Worm (Caenorhabditis elegans) whole organism, L2 larva: ENCODE measurements around the gene srx-19.

Experiments used
- C34F6.9 ChIP-seq: fragments of 150-350 bp; optimal IDR thresholded peaks from 2 replicates; lab custom pipeline; 2014; ENCODE audit warnings: missing biosample characterization, missing genetic modification characterization
- F13H6.1 ChIP-seq: sonication (generic microtip); optimal IDR thresholded peaks from 2 replicates; lab custom pipeline; 2016; ENCODE audit warnings: missing genetic modification characterization, missing compliant biosample characterization
- R02D3.7 ChIP-seq: fragments of 150-350 bp; optimal IDR thresholded peaks from 2 replicates; lab custom pipeline; 2014; ENCODE audit warnings: missing biosample characterization, missing genetic modification characterization
- Y55F3AM.14 ChIP-seq: fragments of 200-800 bp; sonication (Bioruptor generic); optimal IDR thresholded peaks from 2 replicates; lab custom pipeline; 2018; ENCODE audit warnings: mild to moderate bottlenecking, missing genetic modification characterization, missing compliant biosample characterization
- ZK546.5 ChIP-seq: sonication (generic microtip); optimal IDR thresholded peaks from 2 replicates; lab custom pipeline; 2017; ENCODE audit warnings: missing biosample characterization, missing genetic modification characterization
- alr-1 ChIP-seq: fragments of 150-350 bp; optimal IDR thresholded peaks from 2 replicates; lab custom pipeline; 2014; ENCODE audit warnings: missing biosample characterization, missing genetic modification characterization
- aly-2 ChIP-seq: fragments of 150-350 bp; optimal IDR thresholded peaks from 2 replicates; lab custom pipeline; 2014; ENCODE audit warnings: missing biosample characterization, missing genetic modification characterization
- ama-1 ChIP-seq: fragments of 150-350 bp; optimal IDR thresholded peaks from 2 replicates; lab custom pipeline; 2018; ENCODE audit warnings: inconsistent platforms
- blmp-1 ChIP-seq: sonication (generic microtip); optimal IDR thresholded peaks from 2 replicates; lab custom pipeline; 2017; ENCODE audit warnings: missing genetic modification characterization, mild to moderate bottlenecking, missing compliant biosample characterization, antibody characterized with exemption, moderate library complexity; ENCODE audit not compliant: insufficient read depth
- ceh-82 ChIP-seq: fragments of 150-350 bp; optimal IDR thresholded peaks from 2 replicates; lab custom pipeline; 2014; ENCODE audit warnings: missing biosample characterization, missing genetic modification characterization
- crh-2 ChIP-seq: sonication (generic microtip); optimal IDR thresholded peaks from 2 replicates; lab custom pipeline; 2017; ENCODE audit warnings: missing biosample characterization, missing genetic modification characterization
- dmd-4 ChIP-seq: sonication (generic microtip); optimal IDR thresholded peaks from 2 replicates; lab custom pipeline; 2017; ENCODE audit warnings: missing biosample characterization, missing genetic modification characterization
- elt-3 ChIP-seq: sonication (generic microtip); optimal IDR thresholded peaks from 2 replicates; lab custom pipeline; 2017; ENCODE audit warnings: missing biosample characterization, missing genetic modification characterization
- fos-1 ChIP-seq: fragments of 150-350 bp; optimal IDR thresholded peaks from 2 replicates; lab custom pipeline; 2014; ENCODE audit warnings: missing biosample characterization, missing genetic modification characterization
- gmeb-1 ChIP-seq: fragments of 150-350 bp; optimal IDR thresholded peaks from 2 replicates; lab custom pipeline; 2014; ENCODE audit warnings: missing biosample characterization, missing genetic modification characterization
- lin-13 ChIP-seq: fragments of 150-350 bp; optimal IDR thresholded peaks from 2 replicates; lab custom pipeline; 2014; ENCODE audit warnings: missing biosample characterization, missing genetic modification reagents, missing genetic modification characterization
- lin-39 ChIP-seq: fragments of 150-350 bp; optimal IDR thresholded peaks from 2 replicates; lab custom pipeline; 2014; ENCODE audit warnings: missing biosample characterization, missing genetic modification reagents, missing genetic modification characterization
- mab-5 ChIP-seq: fragments of 150-350 bp; optimal IDR thresholded peaks from 2 replicates; lab custom pipeline; 2014; ENCODE audit warnings: missing biosample characterization, missing genetic modification characterization
- mbf-1 ChIP-seq: sonication (generic microtip); optimal IDR thresholded peaks from 2 replicates; lab custom pipeline; 2017; ENCODE audit warnings: missing biosample characterization, missing genetic modification characterization
- mdl-1 ChIP-seq, 2 experiments: fragments of 150-350 bp in 1 of 2; sonication (generic microtip) in 1 of 2; optimal IDR thresholded peaks; 2 replicates each; lab custom pipeline; 2017; ENCODE audit warnings: missing biosample characterization in 2 of 2, missing genetic modification characterization in 2 of 2
- nhr-11 ChIP-seq: fragments of 150-350 bp; optimal IDR thresholded peaks from 2 replicates; lab custom pipeline; 2014; ENCODE audit warnings: missing biosample characterization, missing genetic modification characterization
- nhr-12 ChIP-seq: fragments of 150-350 bp; optimal IDR thresholded peaks from 2 replicates; lab custom pipeline; 2014; ENCODE audit warnings: missing biosample characterization, missing genetic modification characterization
- nhr-129 ChIP-seq: fragments of 150-350 bp; optimal IDR thresholded peaks from 2 replicates; lab custom pipeline; 2014; ENCODE audit warnings: missing biosample characterization, missing genetic modification characterization
- nhr-23 ChIP-seq: fragments of 150-350 bp; optimal IDR thresholded peaks from 2 replicates; lab custom pipeline; 2014; ENCODE audit warnings: missing biosample characterization, missing genetic modification reagents, missing genetic modification characterization
- nhr-237 ChIP-seq: fragments of 150-350 bp; optimal IDR thresholded peaks from 2 replicates; lab custom pipeline; 2014; ENCODE audit warnings: missing biosample characterization, missing genetic modification characterization
- nhr-25 ChIP-seq: fragments of 150-350 bp; sonication (generic microtip); optimal IDR thresholded peaks from 3 replicates; lab custom pipeline; 2014; ENCODE audit warnings: missing biosample characterization, missing genetic modification characterization
- nhr-6 ChIP-seq: fragments of 150-350 bp; optimal IDR thresholded peaks from 2 replicates; lab custom pipeline; 2014; ENCODE audit warnings: missing biosample characterization, missing genetic modification characterization
- nhr-77 ChIP-seq: fragments of 150-350 bp; optimal IDR thresholded peaks from 2 replicates; lab custom pipeline; 2014; ENCODE audit warnings: missing biosample characterization, missing genetic modification characterization
- sem-4 ChIP-seq: fragments of 150-350 bp; optimal IDR thresholded peaks from 2 replicates; lab custom pipeline; 2014; ENCODE audit warnings: missing biosample characterization, missing genetic modification reagents, missing genetic modification characterization
- sma-3 ChIP-seq: sonication (generic microtip); optimal IDR thresholded peaks from 2 replicates; lab custom pipeline; 2016; ENCODE audit warnings: missing genetic modification reagents, missing genetic modification characterization, missing compliant biosample characterization
- unc-39 ChIP-seq: fragments of 150-350 bp; optimal IDR thresholded peaks from 2 replicates; lab custom pipeline; 2014; ENCODE audit warnings: missing biosample characterization, missing genetic modification characterization
- unc-55 ChIP-seq: fragments of 150-350 bp; sonication (generic microtip); optimal IDR thresholded peaks from 3 replicates; lab custom pipeline; 2014; ENCODE audit warnings: missing biosample characterization, missing genetic modification reagents, missing genetic modification characterization
- unc-62 ChIP-seq: fragments of 150-350 bp; optimal IDR thresholded peaks from 2 replicates; lab custom pipeline; 2014; ENCODE audit warnings: missing biosample characterization, missing genetic modification reagents, missing genetic modification characterization
- zag-1 ChIP-seq: fragments of 150-350 bp; optimal IDR thresholded peaks from 2 replicates; lab custom pipeline; 2014; ENCODE audit warnings: missing biosample characterization, missing genetic modification characterization
- ztf-1 ChIP-seq: fragments of 200-800 bp; sonication (Bioruptor generic); conservative IDR thresholded peaks from 2 replicates; pipeline ENCODE4 v1.3.6; 2022; ENCODE audit warnings: missing genetic modification characterization, missing compliant biosample characterization
- ztf-11 ChIP-seq: sonication (generic microtip); optimal IDR thresholded peaks from 2 replicates; lab custom pipeline; 2017; ENCODE audit warnings: missing biosample characterization, missing genetic modification characterization

srx-19 gene

ce11 chrIV:6841562-6842282, 31.3 kb upstream of the srx-19 start:
- no peak for TF ChIP-seq nhr-237 (tag; lab: Kevin White, UChicago)
- no peak for TF ChIP-seq ceh-82 (tag; lab: Kevin White, UChicago)
- peak; percentile 9 for TF ChIP-seq blmp-1 (tag; lab: Kevin White, UChicago)
- no peak for TF ChIP-seq unc-39 (tag; lab: Kevin White, UChicago)
- TF ChIP-seq F13H6.1 (tag; lab: Kevin White, UChicago) = no peak
- TF ChIP-seq fos-1 (tag; lab: Kevin White, UChicago) = peak; percentile 13
- no peak for TF ChIP-seq sem-4 (tag; lab: Kevin White, UChicago)
- no peak for TF ChIP-seq nhr-11
- TF ChIP-seq C34F6.9 = no peak
- no peak for TF ChIP-seq aly-2 (tag; lab: Kevin White, UChicago)
- TF ChIP-seq alr-1 (tag; lab: Kevin White, UChicago) = no peak
- TF ChIP-seq sma-3 (GFP tag; lab: Kevin White, UChicago) = no peak
- TF ChIP-seq dmd-4 (tag; lab: Kevin White, UChicago) = no peak
- peak; percentile 42 for TF ChIP-seq nhr-25
- TF ChIP-seq gmeb-1 (tag; lab: Kevin White, UChicago) = no peak
- no peak for TF ChIP-seq unc-62
- TF ChIP-seq lin-39 (tag; lab: Kevin White, UChicago) = no peak
- TF ChIP-seq, all 48 proteins: peak for 3

DNA sequence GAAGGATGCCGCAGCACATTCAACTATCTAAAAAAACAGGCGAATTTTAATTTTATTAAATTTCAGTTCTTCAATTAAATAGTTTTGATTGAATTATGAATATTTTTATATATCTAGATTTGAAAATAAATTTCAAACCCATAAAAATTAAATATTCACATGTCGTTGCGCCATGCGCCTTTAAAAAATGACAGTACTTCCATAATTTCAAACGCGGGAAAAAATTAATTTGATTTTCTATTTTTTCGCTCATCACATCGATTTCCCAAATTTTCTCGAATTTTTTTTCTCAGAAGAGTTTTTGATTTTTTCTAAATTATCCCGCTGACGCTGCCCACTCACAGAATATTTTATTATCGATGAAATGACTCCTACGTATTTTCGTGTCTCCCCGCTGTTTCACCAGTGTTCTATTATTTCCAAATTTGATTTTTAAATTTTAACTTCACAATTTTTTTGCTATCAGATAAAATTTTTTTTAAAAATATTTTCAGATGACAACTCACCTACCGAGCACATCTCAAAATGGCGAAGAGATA, 30.5 kb upstream of the srx-19 start, which contains the start of gene lip-1:
TSS of gene lip-1 (plus strand) at position 489 of the 539 bp plus-strand sequence.
- TF ChIP-seq gmeb-1 (tag; lab: Kevin White, UChicago) = no peak
- no peak for TF ChIP-seq Y55F3AM.14 (GFP tag; lab: Kevin White, UChicago)
- TF ChIP-seq nhr-129 = no peak
- TF ChIP-seq nhr-6 (tag; lab: Kevin White, UChicago) = no peak
- TF ChIP-seq mab-5 (tag; lab: Kevin White, UChicago) = no peak
- TF ChIP-seq ceh-82 (tag; lab: Kevin White, UChicago) = no peak
- no peak for TF ChIP-seq ztf-11
- no peak for TF ChIP-seq mbf-1 (tag; lab: Kevin White, UChicago)
- no peak for TF ChIP-seq fos-1 (tag; lab: Kevin White, UChicago)
- no peak for TF ChIP-seq mdl-1 (tag; optimal IDR thresholded peaks at IDR 0.05; lab: Kevin White, UChicago)
- no peak for TF ChIP-seq F13H6.1 (tag; lab: Kevin White, UChicago)
- TF ChIP-seq unc-55 (GFP tag; lab: Kevin White, UChicago) = no peak
- TF ChIP-seq aly-2 (tag; lab: Kevin White, UChicago) = no peak

ce11 chrIV:6852727-6853126, 20.3 kb upstream of the srx-19 start:
- TF ChIP-seq lin-13 (no peak), mab-5 (tag; lab: Kevin White, UChicago) (no peak), elt-3 (tag; lab: Kevin White, UChicago) (no peak), nhr-77 (no peak)

DNA sequence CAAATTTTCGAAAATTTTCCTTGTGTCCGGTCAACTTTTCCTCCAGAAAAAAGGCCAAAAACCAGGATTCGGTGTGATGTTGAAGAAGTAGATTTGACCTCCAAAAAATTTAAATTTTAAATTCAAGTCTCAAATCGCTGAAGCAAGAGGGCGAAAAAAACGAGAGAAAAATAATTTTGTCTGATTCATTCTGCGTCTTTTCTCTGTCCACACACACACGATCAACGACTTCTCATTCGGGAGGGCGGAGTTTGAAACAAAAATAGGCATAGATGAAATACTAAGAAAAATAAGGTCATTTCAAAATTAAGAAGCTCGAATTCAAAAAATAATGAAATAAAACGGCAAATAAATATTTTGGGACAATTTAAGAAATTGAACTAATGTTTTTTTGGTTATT, 13.8 kb upstream of the srx-19 start, which contains the start of gene R13H7.2:
TSS of gene R13H7.2 (minus strand) at position 101 of the 400 bp plus-strand sequence.
- no peak for TF ChIP-seq elt-3 (tag; lab: Kevin White, UChicago)
- no peak for TF ChIP-seq zag-1 (tag; lab: Kevin White, UChicago)
- TF ChIP-seq dmd-4 (tag; lab: Kevin White, UChicago) = no peak
- no peak for TF ChIP-seq Y55F3AM.14 (GFP tag; lab: Kevin White, UChicago)
- no peak for TF ChIP-seq gmeb-1 (tag; lab: Kevin White, UChicago)
- TF ChIP-seq ztf-11 = no peak
- TF ChIP-seq nhr-12 (tag; lab: Kevin White, UChicago) = no peak
- no peak for TF ChIP-seq unc-62
- TF ChIP-seq nhr-23 (tag; lab: Kevin White, UChicago) = no peak
- no peak for TF ChIP-seq unc-39 (tag; lab: Kevin White, UChicago)
- TF ChIP-seq unc-55 (GFP tag; lab: Kevin White, UChicago) = no peak
- TF ChIP-seq R02D3.7 = no peak
- TF ChIP-seq ama-1 (lab: Kevin White, UChicago) = no peak
- TF ChIP-seq lin-39 (tag; lab: Kevin White, UChicago) = no peak
- TF ChIP-seq fos-1 (tag; lab: Kevin White, UChicago) = no peak
- TF ChIP-seq crh-2 (tag; lab: Kevin White, UChicago) = no peak
- no peak for TF ChIP-seq ZK546.5 (tag; lab: Kevin White, UChicago)
- no peak for TF ChIP-seq mab-5 (tag; lab: Kevin White, UChicago)
- no peak for TF ChIP-seq ztf-1 (GFP tag; lab: Robert Waterston, UW)
- TF ChIP-seq, all 48 proteins: peak for 0
